Worm (Caenorhabditis elegans) whole organism, late embryonic: ENCODE data around the gene wht-2.
A peak's percentile ranks its signal among the peaks of the same experiment; 100 is the strongest.

ENCODE experiments used
- C08G9.2 ChIP-seq: sonication (generic microtip); optimal IDR thresholded peaks from 2 replicates; lab custom pipeline; 2016; ENCODE audit warnings: mild to moderate bottlenecking, missing genetic modification characterization, moderate library complexity, missing compliant biosample characterization
- K02D7.2 ChIP-seq: sonication (generic microtip); optimal IDR thresholded peaks from 2 replicates; lab custom pipeline; 2017; ENCODE audit warnings: mild to moderate bottlenecking, missing genetic modification characterization, missing compliant biosample characterization
- ahr-1 ChIP-seq: sonication (generic microtip); optimal IDR thresholded peaks from 2 replicates; lab custom pipeline; 2016; ENCODE audit warnings: missing genetic modification characterization, missing compliant biosample characterization
- ceh-14 ChIP-seq: sonication (generic microtip); optimal IDR thresholded peaks from 2 replicates; lab custom pipeline; 2016; ENCODE audit warnings: missing genotype, missing genetic modification characterization, missing compliant biosample characterization
- ceh-18 ChIP-seq: sonication (generic microtip); optimal IDR thresholded peaks from 2 replicates; lab custom pipeline; 2016; ENCODE audit warnings: missing genetic modification characterization, missing compliant biosample characterization
- ceh-19 ChIP-seq: fragments of 200-800 bp; sonication (Bioruptor generic); optimal IDR thresholded peaks from 2 replicates; lab custom pipeline; 2018; ENCODE audit warnings: mild to moderate bottlenecking, missing genetic modification characterization, missing compliant biosample characterization
- ceh-31 ChIP-seq: sonication (generic microtip); optimal IDR thresholded peaks from 2 replicates; lab custom pipeline; 2016; ENCODE audit warnings: missing genetic modification characterization, missing compliant biosample characterization
- ceh-34 ChIP-seq: sonication (generic microtip); optimal IDR thresholded peaks from 2 replicates; lab custom pipeline; 2016; ENCODE audit warnings: mild to moderate bottlenecking, missing genetic modification characterization, missing compliant biosample characterization
- dmd-4 ChIP-seq: sonication (generic microtip); optimal IDR thresholded peaks from 2 replicates; lab custom pipeline; 2016; ENCODE audit warnings: borderline replicate concordance, missing genetic modification characterization, missing compliant biosample characterization
- elt-2 ChIP-seq: sonication (generic microtip); optimal IDR thresholded peaks from 2 replicates; lab custom pipeline; 2016; ENCODE audit warnings: missing genetic modification reagents, missing genetic modification characterization, missing compliant biosample characterization
- ets-4 ChIP-seq: sonication (generic microtip); optimal IDR thresholded peaks from 2 replicates; lab custom pipeline; 2016; ENCODE audit warnings: missing genetic modification characterization, missing compliant biosample characterization
- fkh-6 ChIP-seq: sonication (generic microtip); optimal IDR thresholded peaks from 2 replicates; lab custom pipeline; 2016; ENCODE audit warnings: missing genetic modification characterization, missing compliant biosample characterization
- gmeb-2 ChIP-seq: sonication (generic microtip); optimal IDR thresholded peaks from 2 replicates; lab custom pipeline; 2016; ENCODE audit warnings: missing genetic modification characterization, inconsistent platforms, missing compliant biosample characterization
- hlh-30 ChIP-seq: sonication (generic microtip); optimal IDR thresholded peaks from 2 replicates; lab custom pipeline; 2017; ENCODE audit warnings: antibody characterized with exemption, missing genetic modification characterization, missing compliant biosample characterization; ENCODE audit not compliant: insufficient read depth
- hlh-8 ChIP-seq: sonication (generic microtip); optimal IDR thresholded peaks from 2 replicates; lab custom pipeline; 2016; ENCODE audit warnings: missing genotype, missing genetic modification characterization, missing compliant biosample characterization
- lin-11 ChIP-seq: fragments of 200-800 bp; sonication (Bioruptor generic); optimal IDR thresholded peaks from 2 replicates; lab custom pipeline; 2018; ENCODE audit warnings: mild to moderate bottlenecking, missing genetic modification characterization, missing compliant biosample characterization
- madf-2 ChIP-seq: sonication (generic microtip); optimal IDR thresholded peaks from 2 replicates; lab custom pipeline; 2017; ENCODE audit warnings: missing genetic modification characterization, missing compliant biosample characterization
- nfya-1 ChIP-seq: sonication (generic microtip); optimal IDR thresholded peaks from 2 replicates; lab custom pipeline; 2017; ENCODE audit warnings: missing genetic modification characterization, mild to moderate bottlenecking, missing compliant biosample characterization, antibody characterized with exemption, moderate library complexity
- nhr-232 ChIP-seq: sonication (generic microtip); optimal IDR thresholded peaks from 2 replicates; lab custom pipeline; 2016; ENCODE audit warnings: missing genetic modification characterization, missing compliant biosample characterization
- pax-1 ChIP-seq: fragments of 150-350 bp; optimal IDR thresholded peaks from 2 replicates; lab custom pipeline; 2014; ENCODE audit warnings: missing biosample characterization, missing genetic modification characterization
- pha-4 ChIP-seq: fragments of 150-350 bp; optimal IDR thresholded peaks from 2 replicates; lab custom pipeline; 2018; ENCODE audit warnings: missing biosample characterization, missing genetic modification reagents, missing genetic modification characterization
- pqm-1 ChIP-seq: sonication (generic microtip); optimal IDR thresholded peaks from 2 replicates; lab custom pipeline; 2016; ENCODE audit warnings: missing genetic modification characterization, missing compliant biosample characterization
- pros-1 ChIP-seq: fragments of 150-350 bp; optimal IDR thresholded peaks from 2 replicates; lab custom pipeline; 2014; ENCODE audit warnings: missing biosample characterization, missing genetic modification reagents, missing genetic modification characterization
- ref-2 ChIP-seq: sonication (generic microtip); optimal IDR thresholded peaks from 2 replicates; lab custom pipeline; 2016; ENCODE audit warnings: missing genetic modification characterization, missing compliant biosample characterization
- rnt-1 ChIP-seq: sonication (generic microtip); optimal IDR thresholded peaks from 2 replicates; lab custom pipeline; 2016; ENCODE audit warnings: missing genetic modification characterization, missing compliant biosample characterization
- syd-9 ChIP-seq: sonication (generic microtip); optimal IDR thresholded peaks from 2 replicates; lab custom pipeline; 2016; ENCODE audit warnings: mild to moderate bottlenecking, missing genetic modification characterization, moderate library complexity, missing compliant biosample characterization
- tbx-2 ChIP-seq: sonication (generic microtip); optimal IDR thresholded peaks from 2 replicates; lab custom pipeline; 2016; ENCODE audit warnings: missing genetic modification characterization, missing compliant biosample characterization
- tbx-7 ChIP-seq: sonication (generic microtip); optimal IDR thresholded peaks from 2 replicates; lab custom pipeline; 2016; ENCODE audit warnings: missing genotype, missing genetic modification characterization, missing compliant biosample characterization
- unc-55 ChIP-seq: sonication (generic microtip); optimal IDR thresholded peaks from 2 replicates; lab custom pipeline; 2017; ENCODE audit warnings: missing biosample characterization, missing genetic modification reagents, missing genetic modification characterization

The wht-2 gene

ce11 chrIV:11480027-11480896 lies 10.0 kb downstream of the wht-2 start, which contains the start of the genes mbf-1 and nse-4:
Gene mbf-1, minus strand, starts transcription at chrIV:11480369.
Gene nse-4, plus strand, starts transcription at chrIV:11480846.
- TF ChIP-seq nfya-1 (tag; lab: Kevin White, UChicago) (peak; percentile 68), pax-1 (tag; lab: Kevin White, UChicago) (peak; percentile 27), unc-55 (peak; percentile 77), ceh-19 (GFP tag; lab: Kevin White, UChicago) (no peak), nhr-232 (no peak), ceh-31 (tag; lab: Kevin White, UChicago) (peak; percentile 33), K02D7.2 (tag; lab: Kevin White, UChicago) (no peak), tbx-2 (tag; lab: Kevin White, UChicago) (peak; percentile 34), ref-2 (tag; lab: Kevin White, UChicago) (peak; percentile 54), elt-2 (peak; percentile 30)

ce11 chrIV:11486859-11487258 lies 16.6 kb downstream of the wht-2 start:
- TF ChIP-seq nfya-1 (tag; lab: Kevin White, UChicago) (no peak), rnt-1 (tag; lab: Kevin White, UChicago) (no peak), ceh-18 (tag; lab: Kevin White, UChicago) (peak; percentile 1), lin-11 (no peak), fkh-6 (no peak)

- TF ChIP-seq gmeb-2 (tag; lab: Kevin White, UChicago), result no peak
- no peak for TF ChIP-seq ahr-1 (tag; lab: Kevin White, UChicago)
- no peak for TF ChIP-seq syd-9 (tag; lab: Kevin White, UChicago)
- TF ChIP-seq elt-2, result peak; percentile 46
- no peak for TF ChIP-seq ceh-31 (tag; lab: Kevin White, UChicago)
- TF ChIP-seq ets-4, result no peak
These were observed 17.8 kb downstream of the wht-2 start for ce11 chrIV:11487889-11488556.

ce11 chrIV:11489077-11489476 lies 18.8 kb downstream of the wht-2 start:
- TF ChIP-seq K02D7.2 (tag; lab: Kevin White, UChicago) (no peak), ceh-14 (tag; lab: Kevin White, UChicago) (no peak), pqm-1 (no peak), pros-1 (tag; lab: Kevin White, UChicago) (no peak), pha-4 (tag; lab: Kevin White, UChicago) (no peak), hlh-30 (tag; lab: Kevin White, UChicago) (no peak), dmd-4 (tag; lab: Kevin White, UChicago) (no peak), madf-2 (no peak), C08G9.2 (tag; lab: Kevin White, UChicago) (no peak), unc-55 (no peak), tbx-7 (no peak)

ce11 chrIV:11489610-11490339 lies 19.5 kb downstream of the wht-2 start:
- TF ChIP-seq ceh-34 (no peak), ceh-18 (tag; lab: Kevin White, UChicago) (peak; percentile 86), hlh-8 (peak; percentile 20), nfya-1 (tag; lab: Kevin White, UChicago) (peak; percentile 25), tbx-2 (tag; lab: Kevin White, UChicago) (peak; percentile 7)
